Fruit fly (Drosophila melanogaster): Measurements from ENCODE around the gene CG9386.

The CG9386 gene

DNA sequence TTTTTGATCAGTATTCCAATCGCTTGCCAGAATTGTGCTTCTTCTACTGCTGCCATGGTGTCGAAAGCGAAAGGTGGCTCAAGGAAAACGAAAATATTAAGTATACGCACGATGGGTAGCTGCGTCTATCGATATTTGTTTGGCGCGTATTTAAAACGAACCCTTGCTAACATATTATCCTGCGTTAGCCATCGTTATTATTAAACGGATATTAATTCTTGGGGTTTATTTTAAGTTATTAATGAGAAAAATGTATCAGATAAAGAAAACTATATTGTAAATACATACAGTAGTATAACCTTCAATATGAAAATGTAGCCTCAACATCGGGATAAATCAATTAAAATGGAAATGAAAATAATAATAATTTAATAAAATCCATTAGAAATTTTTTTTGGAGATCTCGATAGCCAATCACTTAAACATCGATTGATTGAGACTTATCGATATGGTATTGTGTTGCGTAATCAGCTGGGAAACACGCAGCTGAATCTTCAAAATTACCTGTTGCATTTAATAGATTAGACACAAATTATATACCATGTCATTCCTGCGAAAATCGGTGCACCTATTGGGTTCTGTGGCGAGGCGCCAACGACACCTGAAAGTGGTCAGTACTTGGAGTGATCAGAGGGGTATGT is at the start of gene CG9386, which contains the start of gene BckdhA (continued):
- TF ChIP-seq pan (optimal IDR thresholded peaks at IDR 0.05), result no peak
- TF ChIP-seq pan (GFP tag; optimal IDR thresholded peaks at IDR 0.05 in 1 of 2, IDR thresholded peaks at IDR 0.05 in 1 of 2), result peak in 1 of 2 experiments; percentile 55
- TF ChIP-seq ap (GFP tag; IDR thresholded peaks at IDR 0.05), result no peak
- peak; percentile 21 for TF ChIP-seq bcd (GFP tag; optimal IDR thresholded peaks at IDR 0.05)
- TF ChIP-seq tio (GFP tag; optimal IDR thresholded peaks at IDR 0.05), result no peak
- TF ChIP-seq CG9817 (tag; optimal IDR thresholded peaks at IDR 0.05), result peak; percentile 63
- TF ChIP-seq CG2712 (tag; optimal IDR thresholded peaks at IDR 0.05), result peak; percentile 64
- no peak for TF ChIP-seq CG2199 (GFP tag; IDR thresholded peaks at IDR 0.05)
- no peak for TF ChIP-seq emc (GFP tag; optimal IDR thresholded peaks at IDR 0.05)
- peak; percentile 58 for TF ChIP-seq zfh2 (GFP tag; optimal IDR thresholded peaks at IDR 0.05)
- no peak for TF ChIP-seq CG16779 (GFP tag; IDR thresholded peaks at IDR 0.05)
- TF ChIP-seq hbn (GFP tag; IDR thresholded peaks at IDR 0.05; ENCODE audit: partially characterized antibody), result peak; percentile 71
- no peak for TF ChIP-seq CG6854 (GFP tag; optimal IDR thresholded peaks at IDR 0.05)
- peak; percentile 65 for TF ChIP-seq Blimp-1 (GFP tag; optimal IDR thresholded peaks at IDR 0.05)
- peak; percentile 81 for TF ChIP-seq CG2120 (GFP tag; optimal IDR thresholded peaks at IDR 0.05)
- no peak for TF ChIP-seq en (GFP tag; optimal IDR thresholded peaks at IDR 0.05)
- peak; percentile 52 for TF ChIP-seq trem (tag; optimal IDR thresholded peaks at IDR 0.05)
- peak; percentile 23 for TF ChIP-seq Bdp1 (GFP tag; optimal IDR thresholded peaks at IDR 0.05)
- TF ChIP-seq kah (GFP tag; optimal IDR thresholded peaks at IDR 0.05), result peak; percentile 72
- peak; percentile 59 to 64 for TF ChIP-seq dpn (GFP tag; optimal IDR thresholded peaks at IDR 0.05)
- no peak for TF ChIP-seq CG6683 (GFP tag; optimal IDR thresholded peaks at IDR 0.05)
- TF ChIP-seq danr (GFP tag; IDR thresholded peaks at IDR 0.05), result no peak
- TF ChIP-seq H2.0 (GFP tag; IDR thresholded peaks at IDR 0.05), result no peak
- TF ChIP-seq CG5953 (GFP tag; IDR thresholded peaks at IDR 0.05), result no peak
- peak; percentile 93 for TF ChIP-seq CG17385 (GFP tag; optimal IDR thresholded peaks at IDR 0.05)
- TF ChIP-seq CG34224 (GFP tag; IDR thresholded peaks at IDR 0.05; ENCODE audit: partially characterized antibody), result peak; percentile 60
- no peak for TF ChIP-seq sqz (GFP tag; optimal IDR thresholded peaks at IDR 0.05)
- TF ChIP-seq mam (GFP tag; optimal IDR thresholded peaks at IDR 0.05), result peak; percentile 75
- peak; percentile 71 for TF ChIP-seq slbo (GFP tag; IDR thresholded peaks at IDR 0.05)
- TF ChIP-seq fd96Cb (tag; optimal IDR thresholded peaks at IDR 0.05), result peak; percentile 31
- TF ChIP-seq Usf (GFP tag; optimal IDR thresholded peaks at IDR 0.05), result no peak
- TF ChIP-seq CG30403 (GFP tag; optimal IDR thresholded peaks at IDR 0.05), result peak; percentile 75
- no peak for TF ChIP-seq lov (optimal IDR thresholded peaks at IDR 0.05)
- TF ChIP-seq lov (GFP tag; IDR thresholded peaks at IDR 0.05), result no peak
- peak; percentile 46; the same call in 1 of the 2 replicates for TF ChIP-seq CG14014 (GFP tag; IDR thresholded peaks at IDR 0.05)
- TF ChIP-seq ham (GFP tag; IDR thresholded peaks at IDR 0.05), result no peak
- TF ChIP-seq Bgb (GFP tag; IDR thresholded peaks at IDR 0.05; ENCODE audit: partially characterized antibody), result peak; percentile 69
- peak; percentile 5 for TF ChIP-seq CG16863 (GFP tag; optimal IDR thresholded peaks at IDR 0.05)
- no peak for TF ChIP-seq B-H1 (GFP tag; IDR thresholded peaks at IDR 0.05)
- no peak for TF ChIP-seq sim (GFP tag; IDR thresholded peaks at IDR 0.05)
- no peak for TF ChIP-seq CG31365 (tag; optimal IDR thresholded peaks at IDR 0.05)
- TF ChIP-seq btn (GFP tag; optimal IDR thresholded peaks at IDR 0.05), result no peak
- TF ChIP-seq CG10209 (GFP tag; optimal IDR thresholded peaks at IDR 0.05), result peak; percentile 32
- no peak for TF ChIP-seq CG15011 (GFP tag; optimal IDR thresholded peaks at IDR 0.05)
- peak; percentile 61 for TF ChIP-seq CG8290 (GFP tag; optimal IDR thresholded peaks at IDR 0.05)
- peak; percentile 53 to 82 for TF ChIP-seq CG8290 (tag; optimal IDR thresholded peaks at IDR 0.05)
- TF ChIP-seq peb (GFP tag; IDR thresholded peaks at IDR 0.05), result 0 out of 2 replicates have a peak, but pooled peaks have one; percentile 38
- no peak for TF ChIP-seq Abd-B (GFP tag; optimal IDR thresholded peaks at IDR 0.05)
- peak; percentile 76 for TF ChIP-seq NFAT (GFP tag; IDR thresholded peaks at IDR 0.05)
- no peak for TF ChIP-seq CG18599 (GFP tag; optimal IDR thresholded peaks at IDR 0.05)
- TF ChIP-seq cas (GFP tag; IDR thresholded peaks at IDR 0.05), result no peak

Data from whole organism, embryonic.